Worm (Caenorhabditis elegans) whole organism, L4 larva: ENCODE measurements around the gene mboa-6.
A peak's percentile ranks its signal among the peaks of the same experiment; 100 is the strongest.

Experiments used
- D1046.2 ChIP-seq: fragments of 200-800 bp; sonication (Bioruptor generic); IDR thresholded peaks from 2 replicates; pipeline ENCODE4 v1.3.6; 2022; ENCODE audit warnings: missing genetic modification characterization, missing compliant biosample characterization
- F44E2.7 ChIP-seq: fragments of 200-800 bp; sonication (Bioruptor generic); IDR thresholded peaks from 2 replicates; pipeline ENCODE4 v2.1.2; 2022; ENCODE audit warnings: missing genetic modification characterization, missing compliant biosample characterization
- Y5F2A.4 ChIP-seq: fragments of 200-800 bp; sonication (Bioruptor generic); optimal IDR thresholded peaks from 2 replicates; lab custom pipeline; 2018; ENCODE audit warnings: mild to moderate bottlenecking, missing genetic modification characterization, missing compliant biosample characterization
- ZK337.2 ChIP-seq: fragments of 200-800 bp; sonication (Bioruptor generic); IDR thresholded peaks from 2 replicates; pipeline ENCODE4 v1.3.6; 2022; ENCODE audit warnings: missing genetic modification reagents, missing genetic modification characterization, missing compliant biosample characterization
- ZK546.5 ChIP-seq, 2 experiments: sonication (generic microtip); optimal IDR thresholded peaks; 2 replicates each; lab custom pipeline; 2017; ENCODE audit warnings: missing biosample characterization in 2 of 2, missing genetic modification characterization in 2 of 2
- aha-1 ChIP-seq: fragments of 150-350 bp; peaks from one replicate; lab custom pipeline; 2014; ENCODE audit warnings: missing biosample characterization, missing genetic modification characterization
- aly-2 ChIP-seq: sonication (generic microtip); optimal IDR thresholded peaks from 2 replicates; lab custom pipeline; 2018; ENCODE audit warnings: missing biosample characterization, missing genetic modification characterization
- ceh-20 ChIP-seq: fragments of 200-800 bp; sonication (Bioruptor generic); IDR thresholded peaks from 2 replicates; pipeline ENCODE4 v1.3.6; 2022; ENCODE audit warnings: missing genetic modification reagents, missing genetic modification characterization, missing compliant biosample characterization
- ceh-28 ChIP-seq: fragments of 150-350 bp; optimal IDR thresholded peaks from 2 replicates; lab custom pipeline; 2014; ENCODE audit warnings: missing biosample characterization, missing genetic modification reagents, missing genetic modification characterization
- ceh-44 ChIP-seq: fragments of 200-800 bp; sonication (Bioruptor generic); IDR thresholded peaks from 2 replicates; pipeline ENCODE4 v1.3.6; 2022; ENCODE audit warnings: missing genetic modification reagents, missing genetic modification characterization, missing compliant biosample characterization
- ceh-62 ChIP-seq: sonication (generic microtip); optimal IDR thresholded peaks from 2 replicates; lab custom pipeline; 2017; ENCODE audit warnings: missing biosample characterization, missing genetic modification characterization
- ces-1 ChIP-seq: fragments of 150-350 bp; sonication (generic microtip); optimal IDR thresholded peaks from 4 replicates; lab custom pipeline; 2014; ENCODE audit warnings: missing biosample characterization, missing genetic modification reagents, missing genetic modification characterization
- dmd-8 ChIP-seq: fragments of 200-800 bp; sonication (Bioruptor generic); IDR thresholded peaks from 2 replicates; pipeline ENCODE4 v1.3.6; 2022; ENCODE audit warnings: missing genetic modification characterization, missing compliant biosample characterization
- dmd-9 ChIP-seq: fragments of 200-800 bp; sonication (Bioruptor generic); IDR thresholded peaks from 2 replicates; pipeline ENCODE4 v1.3.6; 2022; ENCODE audit warnings: missing genetic modification reagents, missing genetic modification characterization, missing compliant biosample characterization
- dpl-1 ChIP-seq: fragments of 150-350 bp; optimal IDR thresholded peaks from 2 replicates; lab custom pipeline; 2014; ENCODE audit warnings: missing biosample characterization, missing genetic modification reagents, missing genetic modification characterization
- duxl-1 ChIP-seq: sonication (generic microtip); optimal IDR thresholded peaks from 2 replicates; lab custom pipeline; 2016; ENCODE audit warnings: mild to moderate bottlenecking, missing genetic modification characterization, moderate library complexity, missing compliant biosample characterization; ENCODE audit not compliant: poor library complexity
- dve-1 ChIP-seq: sonication (generic microtip); optimal IDR thresholded peaks from 2 replicates; lab custom pipeline; 2017; ENCODE audit warnings: antibody characterized with exemption, mild to moderate bottlenecking, missing genetic modification characterization, missing compliant biosample characterization; ENCODE audit not compliant: insufficient read depth
- egl-27 ChIP-seq: sonication (generic microtip); optimal IDR thresholded peaks from 3 replicates; lab custom pipeline; 2017; ENCODE audit warnings: missing biosample characterization, missing genetic modification reagents, missing genetic modification characterization
- fos-1 ChIP-seq: fragments of 150-350 bp; optimal IDR thresholded peaks from 2 replicates; lab custom pipeline; 2014; ENCODE audit warnings: missing biosample characterization, missing genetic modification characterization
- hlh-11 ChIP-seq: fragments of 200-800 bp; sonication (Bioruptor generic); optimal IDR thresholded peaks from 2 replicates; lab custom pipeline; 2018; ENCODE audit warnings: mild to moderate bottlenecking, missing genetic modification characterization, missing compliant biosample characterization
- hlh-30 ChIP-seq: sonication (generic microtip); optimal IDR thresholded peaks from 2 replicates; lab custom pipeline; 2017; ENCODE audit warnings: antibody characterized with exemption, mild to moderate bottlenecking, missing genetic modification characterization, missing compliant biosample characterization; ENCODE audit not compliant: insufficient read depth
- lim-7 ChIP-seq: fragments of 200-800 bp; sonication (Bioruptor generic); IDR thresholded peaks from 2 replicates; pipeline ENCODE4 v1.3.6; 2022; ENCODE audit warnings: missing genetic modification characterization, missing compliant biosample characterization
- lin-1 ChIP-seq: fragments of 200-800 bp; sonication (Bioruptor generic); IDR thresholded peaks from 2 replicates; pipeline ENCODE4 v1.3.6; 2022; ENCODE audit warnings: missing genetic modification reagents, missing genetic modification characterization, missing compliant biosample characterization
- lin-15B ChIP-seq: fragments of 150-350 bp; sonication (generic microtip); optimal IDR thresholded peaks from 3 replicates; lab custom pipeline; 2014; ENCODE audit warnings: missing biosample characterization, missing genetic modification characterization
- lin-29 ChIP-seq: fragments of 200-800 bp; sonication (Bioruptor generic); IDR thresholded peaks from 2 replicates; pipeline ENCODE4 v1.3.6; 2022; ENCODE audit warnings: missing genetic modification reagents, missing genetic modification characterization, missing compliant biosample characterization
- lin-39 ChIP-seq: fragments of 150-350 bp; optimal IDR thresholded peaks from 2 replicates; lab custom pipeline; 2014; ENCODE audit warnings: missing biosample characterization, missing genetic modification reagents, missing genetic modification characterization
- mdl-1 ChIP-seq, 2 experiments: fragments of 150-350 bp in 1 of 2; sonication (generic microtip) in 1 of 2; optimal IDR thresholded peaks; 2 replicates each; lab custom pipeline; 2014 to 2017; ENCODE audit warnings: missing biosample characterization in 2 of 2, missing genetic modification characterization in 2 of 2
- mdt-29 ChIP-seq: fragments of 200-800 bp; sonication (Bioruptor generic); IDR thresholded peaks from 2 replicates; pipeline ENCODE4 v1.3.6; 2022; ENCODE audit warnings: missing genetic modification reagents, missing genetic modification characterization, missing compliant biosample characterization
- mxl-3 ChIP-seq: fragments of 200-800 bp; sonication (Bioruptor generic); optimal IDR thresholded peaks from 2 replicates; lab custom pipeline; 2018; ENCODE audit warnings: mild to moderate bottlenecking, missing genetic modification characterization, missing compliant biosample characterization
- nhr-10 ChIP-seq: fragments of 150-350 bp; optimal IDR thresholded peaks from 2 replicates; lab custom pipeline; 2014; ENCODE audit warnings: missing biosample characterization, missing genetic modification characterization
- nhr-11 ChIP-seq: fragments of 150-350 bp; optimal IDR thresholded peaks from 2 replicates; lab custom pipeline; 2014; ENCODE audit warnings: missing biosample characterization, missing genetic modification characterization
- nhr-25 ChIP-seq: sonication (generic microtip); optimal IDR thresholded peaks from 2 replicates; lab custom pipeline; 2017; ENCODE audit warnings: missing genetic modification characterization, mild to moderate bottlenecking, missing compliant biosample characterization, antibody characterized with exemption, moderate library complexity, borderline replicate concordance; ENCODE audit not compliant: insufficient read depth
- pha-4 ChIP-seq, 2 experiments: fragments of 150-350 bp in 1 of 2; fragments of 200-800 bp in 1 of 2; sonication (Bioruptor generic) in 1 of 2; IDR thresholded peaks in 1 of 2; optimal IDR thresholded peaks in 1 of 2; 2 replicates each; pipeline versions ENCODE4 v1.3.6 to Lab custom; 2014 to 2022; ENCODE audit warnings: missing genetic modification characterization in 2 of 2, missing genetic modification reagents in 2 of 2, missing biosample characterization in 1 of 2, missing compliant biosample characterization in 1 of 2
- pqm-1 ChIP-seq: sonication (generic microtip); optimal IDR thresholded peaks from 2 replicates; lab custom pipeline; 2017; ENCODE audit warnings: missing biosample characterization, missing genetic modification characterization
- saeg-2 ChIP-seq: fragments of 200-800 bp; sonication (Bioruptor generic); IDR thresholded peaks from 2 replicates; pipeline ENCODE4 v1.3.6; 2022; ENCODE audit warnings: missing genetic modification reagents, missing genetic modification characterization, missing compliant biosample characterization
- spr-1 ChIP-seq: sonication (generic microtip); optimal IDR thresholded peaks from 2 replicates; lab custom pipeline; 2016; ENCODE audit warnings: mild to moderate bottlenecking, missing genetic modification characterization, missing compliant biosample characterization
- spr-3 ChIP-seq: fragments of 200-800 bp; sonication (Bioruptor generic); optimal IDR thresholded peaks from 2 replicates; lab custom pipeline; 2018; ENCODE audit warnings: mild to moderate bottlenecking, missing genetic modification characterization, missing compliant biosample characterization
- unc-62 ChIP-seq, 3 experiments: fragments of 150-350 bp in 1 of 3; sonication (generic microtip); optimal IDR thresholded peaks in 2 of 3; peaks in 1 of 3; 1 replicate in 1 of 3; 2 replicates in 2 of 3; lab custom pipeline; 2014 to 2017; ENCODE audit warnings: missing biosample characterization in 3 of 3, missing genetic modification characterization in 3 of 3, missing genetic modification reagents in 3 of 3, missing genotype in 1 of 3
- vab-7 ChIP-seq: fragments of 200-800 bp; sonication (Bioruptor generic); IDR thresholded peaks from 2 replicates; pipeline ENCODE4 v1.3.6; 2022; ENCODE audit warnings: missing genetic modification reagents, missing genetic modification characterization, missing compliant biosample characterization
- zfp-2 ChIP-seq: sonication (generic microtip); optimal IDR thresholded peaks from 2 replicates; lab custom pipeline; 2016; ENCODE audit warnings: mild to moderate bottlenecking, missing genetic modification characterization, missing compliant biosample characterization

mboa-6 gene

DNA sequence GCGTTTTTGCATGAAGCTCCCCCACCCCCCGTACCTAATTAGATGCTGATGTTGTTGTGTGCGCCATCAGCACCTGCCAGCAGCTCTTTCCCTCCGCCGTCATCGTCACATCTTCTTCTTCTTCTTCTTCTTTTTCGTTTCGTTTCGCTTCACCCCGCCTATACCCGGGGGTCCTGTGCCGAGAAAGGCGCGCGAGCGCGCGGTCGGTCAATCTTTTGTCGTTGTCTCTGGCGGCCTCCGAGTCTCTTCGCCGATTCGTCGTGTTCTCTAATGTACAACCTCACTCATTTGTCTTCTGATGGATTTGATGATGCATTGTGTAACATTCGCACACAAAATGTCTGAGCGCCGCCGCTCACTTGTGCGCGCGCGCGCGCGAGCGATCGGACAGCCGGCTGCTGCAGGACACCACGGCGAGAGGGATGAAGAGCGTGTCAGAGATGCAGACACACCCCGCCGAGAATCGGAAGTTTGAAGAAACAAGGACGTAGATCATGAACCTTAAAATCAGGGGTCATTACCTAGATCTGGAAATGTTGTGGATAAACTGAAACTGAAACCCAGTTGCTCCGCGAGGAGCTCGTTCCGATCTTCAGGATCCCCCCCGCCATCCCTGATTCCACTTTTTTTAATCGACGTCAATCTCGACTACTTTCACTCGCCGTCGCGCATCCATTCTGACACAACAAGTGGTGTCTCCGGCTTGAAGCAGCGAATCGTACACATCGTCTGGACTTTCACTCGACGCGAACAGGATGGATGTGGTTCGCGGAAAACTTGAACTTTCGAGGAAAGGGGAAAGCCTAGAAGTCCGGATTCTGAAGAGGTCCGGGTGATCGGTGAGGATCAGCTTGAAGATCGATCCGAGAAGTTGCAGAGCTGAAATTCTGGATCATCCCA is 38.1 kb downstream of the mboa-6 start (continued):
- no peak for TF ChIP-seq D1046.2 (GFP tag; lab: Robert Waterston, UW)
- peak; percentile 73 for TF ChIP-seq vab-7 (GFP tag; lab: Robert Waterston, UW)
- no peak for TF ChIP-seq ceh-44 (GFP tag; lab: Robert Waterston, UW)
- TF ChIP-seq dve-1 (tag; lab: Kevin White, UChicago): peak; percentile 65
- peak; percentile 93 for TF ChIP-seq pha-4 (GFP tag; IDR thresholded peaks at IDR 0.05; lab: Robert Waterston, UW)
- TF ChIP-seq pha-4 (tag; optimal IDR thresholded peaks at IDR 0.05; lab: Kevin White, UChicago): no peak
- TF ChIP-seq ZK337.2 (GFP tag; lab: Robert Waterston, UW): no peak
- TF ChIP-seq lim-7 (GFP tag; lab: Robert Waterston, UW): no peak
- TF ChIP-seq ZK546.5 (tag; optimal IDR thresholded peaks at IDR 0.05; lab: Kevin White, UChicago): no peak
- peak; percentile 56 for TF ChIP-seq dpl-1 (GFP tag; lab: Kevin White, UChicago)
- TF ChIP-seq aly-2 (tag; lab: Kevin White, UChicago): no peak
- no peak for TF ChIP-seq mdt-29 (GFP tag; lab: Robert Waterston, UW)

DNA sequence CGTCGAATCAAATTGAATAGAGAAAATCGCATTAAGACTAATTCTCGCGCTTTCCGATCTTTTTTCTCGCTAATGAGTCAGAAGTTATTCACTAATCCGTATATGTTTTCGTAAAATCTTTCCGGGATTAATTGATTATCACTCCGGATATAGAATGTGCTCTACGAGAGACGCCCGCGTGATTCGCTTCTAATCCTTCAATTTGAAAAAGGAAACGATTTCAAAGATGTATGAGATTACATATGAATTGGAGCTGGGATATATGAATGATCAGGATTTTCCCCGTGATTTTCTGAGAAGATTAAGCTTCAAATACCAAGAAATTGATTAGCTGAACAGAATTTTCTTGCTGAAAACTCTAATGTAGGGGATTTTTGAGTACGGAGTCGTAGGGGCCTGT is 39.2 kb downstream of the mboa-6 start:
- TF ChIP-seq hlh-30 (tag; lab: Kevin White, UChicago): no peak
- no peak for TF ChIP-seq pqm-1 (tag; lab: Kevin White, UChicago)
- TF ChIP-seq nhr-10 (tag; lab: Kevin White, UChicago): no peak
- peak; percentile 1 for TF ChIP-seq nhr-11 (tag; lab: Kevin White, UChicago)
- TF ChIP-seq, all 104 proteins: peak for 1

DNA sequence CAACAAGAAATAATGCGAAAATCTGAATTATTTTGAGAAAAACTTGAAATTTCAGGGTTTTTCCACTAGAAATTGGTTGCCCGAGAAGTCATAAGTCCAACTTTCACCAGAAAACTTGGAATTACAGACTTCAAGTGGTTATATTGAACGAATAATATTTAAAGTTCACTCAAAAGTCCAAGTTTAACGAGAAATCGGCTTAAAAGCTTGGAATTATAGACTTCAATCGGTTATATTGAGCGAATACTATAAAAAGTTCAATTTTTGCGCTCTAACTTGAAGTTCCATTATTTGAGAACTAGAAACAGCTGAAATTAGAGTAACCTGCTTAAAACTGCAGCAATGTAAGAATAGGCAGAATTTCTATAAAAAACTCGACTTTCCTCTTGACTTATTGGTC is 39.7 kb downstream of the mboa-6 start:
- TF ChIP-seq ceh-28 (tag; lab: Kevin White, UChicago) (no peak), unc-62 (GFP tag; optimal IDR thresholded peaks at IDR 0.05 in 1 of 2; lab: Kevin White, UChicago) (peak in 1 of 2 experiments; percentile 93), unc-62 (tag; optimal IDR thresholded peaks at IDR 0.05; lab: Kevin White, UChicago) (no peak), lin-1 (GFP tag; lab: Robert Waterston, UW) (no peak)
- TF ChIP-seq, all 104 proteins: peak for 1

DNA sequence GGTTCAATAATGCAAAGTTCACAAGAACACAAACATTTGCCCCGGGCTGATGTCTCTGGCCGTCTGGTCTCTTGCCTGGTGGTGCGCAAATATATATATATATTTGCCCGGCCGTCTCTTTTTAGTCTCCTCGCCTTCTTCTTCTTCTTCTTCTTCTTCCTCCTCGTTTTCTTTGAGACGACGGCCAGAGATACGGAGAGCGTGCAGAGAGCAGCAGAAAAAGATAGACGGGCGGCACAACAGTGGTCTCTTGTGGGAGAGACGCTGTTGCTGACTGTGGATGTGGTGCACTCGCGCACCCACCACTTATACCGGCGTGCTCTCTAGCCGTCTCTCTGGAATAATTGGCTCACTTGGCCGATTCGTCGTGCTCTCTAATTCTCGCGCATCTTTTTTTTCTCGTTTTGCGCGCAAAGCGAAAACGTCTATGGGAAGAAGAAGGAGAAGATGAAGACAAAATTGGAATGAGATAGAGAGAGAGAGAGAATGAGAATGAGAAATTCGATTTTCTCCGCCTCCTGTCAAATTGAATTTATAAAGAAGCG is 40.5 kb downstream of the mboa-6 start:
- no peak for TF ChIP-seq dmd-8
- TF ChIP-seq zfp-2: peak; percentile 71
- TF ChIP-seq mdl-1 (tag; optimal IDR thresholded peaks at IDR 0.05; lab: Kevin White, UChicago): peak; percentile 92 to 93
- no peak for TF ChIP-seq ceh-44 (GFP tag; lab: Robert Waterston, UW)
- TF ChIP-seq unc-62 (GFP tag; optimal IDR thresholded peaks at IDR 0.05 in 1 of 2; lab: Kevin White, UChicago): peak in 1 of 2 experiments; percentile 100
- no peak for TF ChIP-seq unc-62 (tag; optimal IDR thresholded peaks at IDR 0.05; lab: Kevin White, UChicago)
- TF ChIP-seq saeg-2 (GFP tag; lab: Robert Waterston, UW): peak; percentile 97
- peak; percentile 63 for TF ChIP-seq spr-3
- no peak for TF ChIP-seq F44E2.7 (GFP tag; lab: Robert Waterston, UW)
- TF ChIP-seq Y5F2A.4 (GFP tag; lab: Kevin White, UChicago): no peak
- no peak for TF ChIP-seq dmd-9
- TF ChIP-seq spr-1 (tag; lab: Kevin White, UChicago): peak; percentile 74
- no peak for TF ChIP-seq lin-15B (tag; lab: Kevin White, UChicago)
- peak; percentile 47 for TF ChIP-seq pqm-1 (tag; lab: Kevin White, UChicago)
- peak; percentile 96 for TF ChIP-seq ces-1 (GFP tag; lab: Kevin White, UChicago)
- peak; percentile 89 for TF ChIP-seq mxl-3 (GFP tag; lab: Kevin White, UChicago)
- no peak for TF ChIP-seq ceh-62
- TF ChIP-seq fos-1 (tag; lab: Kevin White, UChicago): peak; percentile 81
- peak; percentile 56; the same call in 1 of the 2 replicates for TF ChIP-seq ZK337.2 (GFP tag; lab: Robert Waterston, UW)
- no peak for TF ChIP-seq lim-7 (GFP tag; lab: Robert Waterston, UW)
- peak; percentile 93 for TF ChIP-seq ceh-20 (GFP tag; lab: Robert Waterston, UW)
- TF ChIP-seq hlh-30 (tag; lab: Kevin White, UChicago): peak; percentile 90
- TF ChIP-seq lin-39 (tag; lab: Kevin White, UChicago): no peak
- TF ChIP-seq egl-27: peak; percentile 70
- peak; percentile 81 for TF ChIP-seq lin-29 (GFP tag; lab: Robert Waterston, UW)
- TF ChIP-seq aha-1 (tag; lab: Kevin White, UChicago): peak; percentile 99
- peak; percentile 23 for TF ChIP-seq duxl-1 (tag; lab: Kevin White, UChicago)
- peak; percentile 100 for TF ChIP-seq hlh-11
- TF ChIP-seq nhr-25 (tag; lab: Kevin White, UChicago): peak; percentile 90
